Worm (Caenorhabditis elegans) whole organism, early embryonic: Measurements from ENCODE around the gene ndub-2.

Source experiments
- B0310.2 ChIP-seq: sonication (generic microtip); optimal IDR thresholded peaks from 2 replicates; lab custom pipeline; 2016; ENCODE audit warnings: mild to moderate bottlenecking, missing genetic modification characterization, missing compliant biosample characterization
- F13C5.2 ChIP-seq: sonication (generic microtip); optimal IDR thresholded peaks from 2 replicates; lab custom pipeline; 2017; ENCODE audit warnings: mild to moderate bottlenecking, missing genetic modification characterization, inconsistent platforms, missing compliant biosample characterization
- aly-1 ChIP-seq: sonication (generic microtip); optimal IDR thresholded peaks from 2 replicates; lab custom pipeline; 2016; ENCODE audit warnings: missing genetic modification characterization, missing compliant biosample characterization
- ama-1 ChIP-seq: fragments of 150-350 bp; optimal IDR thresholded peaks from 2 replicates; lab custom pipeline; 2014
- ceh-13 ChIP-seq: fragments of 200-800 bp; sonication (Bioruptor generic); optimal IDR thresholded peaks from 2 replicates; lab custom pipeline; 2018; ENCODE audit warnings: mild to moderate bottlenecking, missing genetic modification characterization, missing compliant biosample characterization
- ceh-36 ChIP-seq: sonication (generic microtip); optimal IDR thresholded peaks from 2 replicates; lab custom pipeline; 2016; ENCODE audit warnings: missing genetic modification characterization, inconsistent platforms, missing compliant biosample characterization
- ets-7 ChIP-seq: sonication (generic microtip); optimal IDR thresholded peaks from 2 replicates; lab custom pipeline; 2016; ENCODE audit warnings: missing genotype, missing genetic modification characterization, missing compliant biosample characterization
- flt-1 ChIP-seq: fragments of 200-800 bp; sonication (Bioruptor generic); IDR thresholded peaks from 2 replicates; pipeline ENCODE4 v1.3.6; 2022; ENCODE audit warnings: missing genetic modification characterization, missing compliant biosample characterization
- hmbx-1 ChIP-seq: sonication (generic microtip); optimal IDR thresholded peaks from 2 replicates; lab custom pipeline; 2016; ENCODE audit warnings: mild to moderate bottlenecking, missing genetic modification characterization, missing compliant biosample characterization
- hmg-4 ChIP-seq: fragments of 200-800 bp; sonication (Bioruptor generic); optimal IDR thresholded peaks from 2 replicates; lab custom pipeline; 2018; ENCODE audit warnings: mild to moderate bottlenecking, missing genetic modification characterization, missing compliant biosample characterization
- hnd-1 ChIP-seq: sonication (generic microtip); optimal IDR thresholded peaks from 2 replicates; lab custom pipeline; 2016; ENCODE audit warnings: missing genetic modification characterization, missing compliant biosample characterization
- pes-1 ChIP-seq: fragments of 200-800 bp; sonication (Bioruptor generic); IDR thresholded peaks from 2 replicates; pipeline ENCODE4 v1.3.6; 2022; ENCODE audit warnings: missing genetic modification reagents, missing genetic modification characterization, missing compliant biosample characterization
- scrt-1 ChIP-seq: fragments of 200-800 bp; sonication (Bioruptor generic); IDR thresholded peaks from 2 replicates; pipeline ENCODE4 v1.3.6; 2022; ENCODE audit warnings: missing genetic modification characterization, missing compliant biosample characterization
- sea-1 ChIP-seq: fragments of 200-800 bp; sonication (Bioruptor generic); conservative IDR thresholded peaks from 2 replicates; pipeline ENCODE4 v1.3.6; 2022; ENCODE audit warnings: missing genetic modification characterization, missing compliant biosample characterization
- tbx-11 ChIP-seq: fragments of 200-800 bp; sonication (Bioruptor generic); IDR thresholded peaks from 2 replicates; pipeline ENCODE4 v1.3.6; 2022; ENCODE audit warnings: missing genetic modification characterization, missing compliant biosample characterization
- tbx-37 ChIP-seq: fragments of 200-800 bp; sonication (Bioruptor generic); conservative IDR thresholded peaks from 2 replicates; pipeline ENCODE4 v1.3.6; 2022; ENCODE audit warnings: missing genetic modification reagents, missing genetic modification characterization, missing compliant biosample characterization
- tra-4 ChIP-seq: sonication (generic microtip); optimal IDR thresholded peaks from 2 replicates; lab custom pipeline; 2017; ENCODE audit warnings: missing genetic modification characterization, missing compliant biosample characterization

Gene ndub-2

DNA sequence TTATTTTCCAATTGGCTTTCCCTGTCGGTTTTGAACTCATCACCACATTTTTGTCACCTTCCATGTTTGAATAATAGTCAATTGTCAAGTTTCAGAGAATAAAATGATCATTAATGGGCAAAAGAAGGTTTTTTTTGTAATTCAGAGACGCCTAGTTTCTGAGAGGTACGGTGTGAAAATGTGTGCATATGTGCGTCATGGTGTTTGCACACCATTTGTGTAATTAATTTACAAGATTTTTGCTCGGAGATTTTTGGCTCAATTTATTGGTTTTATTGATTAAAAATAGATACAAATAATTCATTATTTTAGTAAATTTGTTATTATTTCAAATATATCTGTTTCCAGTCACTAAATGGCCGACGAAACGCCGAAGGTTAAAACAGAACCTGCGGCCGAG is 1.3 kb downstream of the ndub-2 start, which contains the start of the genes F44G4.3 and tdp-1:
F44G4.3 (minus strand) TSS at position 184 of the 400 bp plus-strand sequence.
tdp-1 (plus strand) TSS at position 347 of the 400 bp plus-strand sequence.
- TF ChIP-seq scrt-1, result no peak

- TF ChIP-seq ceh-13 (no peak), pes-1 (GFP tag; lab: Robert Waterston, UW) (no peak), scrt-1 (no peak), hmg-4 (GFP tag; lab: Kevin White, UChicago) (no peak), F13C5.2 (no peak), ceh-36 (tag; lab: Kevin White, UChicago) (no peak), tbx-11 (no peak), ets-7 (tag; lab: Kevin White, UChicago) (no peak), flt-1 (GFP tag; lab: Robert Waterston, UW) (no peak), aly-1 (tag; lab: Kevin White, UChicago) (no peak), hmbx-1 (tag; lab: Kevin White, UChicago) (no peak), hnd-1 (tag; lab: Kevin White, UChicago) (no peak), sea-1 (GFP tag; lab: Robert Waterston, UW) (no peak), tbx-37 (no peak), ama-1 (lab: Kevin White, UChicago) (no peak), B0310.2 (tag; lab: Kevin White, UChicago) (no peak), tra-4 (tag; lab: Kevin White, UChicago) (no peak)
Measured at ce11 chrII:9000331-9000730, 4.2 kb downstream of the ndub-2 start, which contains the start of gene F44G4.5. F44G4.5 (minus strand) TSS chrII:9000431.

- TF ChIP-seq scrt-1 (no peak), tbx-37 (no peak), hmbx-1 (tag; lab: Kevin White, UChicago) (no peak), F13C5.2 (no peak), hmg-4 (GFP tag; lab: Kevin White, UChicago) (no peak), sea-1 (GFP tag; lab: Robert Waterston, UW) (no peak), tbx-11 (no peak), ceh-13 (no peak), hnd-1 (tag; lab: Kevin White, UChicago) (no peak), tra-4 (tag; lab: Kevin White, UChicago) (no peak), aly-1 (tag; lab: Kevin White, UChicago) (no peak), B0310.2 (tag; lab: Kevin White, UChicago) (no peak), pes-1 (GFP tag; lab: Robert Waterston, UW) (no peak), ama-1 (lab: Kevin White, UChicago) (no peak), flt-1 (GFP tag; lab: Robert Waterston, UW) (no peak), ets-7 (tag; lab: Kevin White, UChicago) (no peak), ceh-36 (tag; lab: Kevin White, UChicago) (no peak)
Measured at ce11 chrII:9001743-9002222, 5.6 kb downstream of the ndub-2 start, which contains the start of gene F44G4.6. F44G4.6 (minus strand) TSS chrII:9001793.

- TF ChIP-seq tbx-11 (no peak), sea-1 (GFP tag; lab: Robert Waterston, UW) (no peak), ceh-13 (no peak), hnd-1 (tag; lab: Kevin White, UChicago) (no peak), ets-7 (tag; lab: Kevin White, UChicago) (no peak), pes-1 (GFP tag; lab: Robert Waterston, UW) (no peak), ama-1 (lab: Kevin White, UChicago) (no peak), flt-1 (GFP tag; lab: Robert Waterston, UW) (no peak), hmbx-1 (tag; lab: Kevin White, UChicago) (no peak), tra-4 (tag; lab: Kevin White, UChicago) (no peak), scrt-1 (no peak), ceh-36 (tag; lab: Kevin White, UChicago) (no peak), hmg-4 (GFP tag; lab: Kevin White, UChicago) (no peak), F13C5.2 (no peak), B0310.2 (tag; lab: Kevin White, UChicago) (no peak), tbx-37 (no peak), aly-1 (tag; lab: Kevin White, UChicago) (no peak)
Measured at ce11 chrII:9005067-9005466, 8.9 kb downstream of the ndub-2 start, which contains the start of gene F44G4.7. F44G4.7 (minus strand) TSS chrII:9005167.

DNA sequence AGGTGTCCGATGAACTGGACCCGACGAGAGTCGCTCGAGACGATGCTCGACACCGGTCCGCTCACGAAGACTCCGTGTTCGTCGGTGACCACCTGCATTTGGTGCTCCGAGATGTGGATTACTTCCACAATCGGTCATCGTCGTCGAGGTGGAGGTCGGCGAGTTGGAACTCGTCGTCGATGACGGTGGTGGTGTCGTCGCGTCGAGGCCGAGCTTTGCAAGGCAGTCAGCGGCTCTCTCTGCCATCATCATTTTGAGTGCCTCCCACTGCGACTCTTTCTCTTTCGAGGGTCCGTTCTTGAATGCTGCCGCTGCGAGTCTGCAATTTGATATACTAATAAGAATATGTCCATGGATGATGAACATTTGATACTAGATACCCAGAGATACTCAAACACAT is 11.6 kb downstream of the ndub-2 start:
- TF ChIP-seq hnd-1 (tag; lab: Kevin White, UChicago), result no peak
- TF ChIP-seq scrt-1, result no peak
- no peak for TF ChIP-seq pes-1 (GFP tag; lab: Robert Waterston, UW)
- no peak for TF ChIP-seq tbx-37
- TF ChIP-seq ama-1 (lab: Kevin White, UChicago), result no peak
- TF ChIP-seq tbx-11, result no peak
- no peak for TF ChIP-seq F13C5.2
- no peak for TF ChIP-seq hmbx-1 (tag; lab: Kevin White, UChicago)
- no peak for TF ChIP-seq ceh-13
- no peak for TF ChIP-seq aly-1 (tag; lab: Kevin White, UChicago)
- no peak for TF ChIP-seq flt-1 (GFP tag; lab: Robert Waterston, UW)
- TF ChIP-seq sea-1 (GFP tag; lab: Robert Waterston, UW), result no peak
- no peak for TF ChIP-seq ets-7 (tag; lab: Kevin White, UChicago)
- no peak for TF ChIP-seq B0310.2 (tag; lab: Kevin White, UChicago)
- no peak for TF ChIP-seq hmg-4 (GFP tag; lab: Kevin White, UChicago)

DNA sequence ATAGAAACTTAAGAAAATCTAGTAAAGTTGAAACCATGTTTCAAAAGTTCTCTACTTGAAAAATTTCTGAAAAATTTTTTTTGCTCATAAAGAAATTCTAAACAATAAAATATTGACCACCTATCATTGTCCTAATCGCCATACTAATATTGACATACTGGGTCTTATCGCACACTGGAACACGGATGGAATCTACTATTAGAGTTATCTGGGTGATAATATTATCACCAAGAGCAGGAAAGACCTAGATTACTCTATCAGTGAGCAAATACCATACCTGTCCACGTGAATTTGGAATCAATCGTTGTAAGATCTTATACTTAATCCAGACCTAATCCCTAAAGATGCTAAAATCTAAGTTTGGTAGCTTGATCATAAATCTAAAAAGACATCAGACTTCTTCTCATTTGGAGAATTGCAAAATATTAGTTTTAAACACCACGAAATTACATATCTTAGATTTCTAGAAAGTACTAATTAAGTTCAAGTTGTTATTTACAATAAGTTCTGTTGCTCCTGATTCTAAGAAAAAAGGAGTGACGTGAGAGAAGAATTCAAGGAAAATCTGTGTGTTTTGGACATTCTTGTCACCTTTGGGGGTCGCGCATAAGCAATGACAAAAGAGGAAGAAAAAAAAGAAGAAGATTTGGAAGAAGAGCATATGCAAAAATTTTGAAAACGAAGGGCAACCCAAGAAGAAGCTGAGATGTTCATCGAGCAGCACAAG is 14.0 kb downstream of the ndub-2 start:
- TF ChIP-seq F13C5.2, result no peak
- no peak for TF ChIP-seq ama-1 (lab: Kevin White, UChicago)
- TF ChIP-seq flt-1 (GFP tag; lab: Robert Waterston, UW), result no peak
- TF ChIP-seq tbx-11, result no peak

DNA sequence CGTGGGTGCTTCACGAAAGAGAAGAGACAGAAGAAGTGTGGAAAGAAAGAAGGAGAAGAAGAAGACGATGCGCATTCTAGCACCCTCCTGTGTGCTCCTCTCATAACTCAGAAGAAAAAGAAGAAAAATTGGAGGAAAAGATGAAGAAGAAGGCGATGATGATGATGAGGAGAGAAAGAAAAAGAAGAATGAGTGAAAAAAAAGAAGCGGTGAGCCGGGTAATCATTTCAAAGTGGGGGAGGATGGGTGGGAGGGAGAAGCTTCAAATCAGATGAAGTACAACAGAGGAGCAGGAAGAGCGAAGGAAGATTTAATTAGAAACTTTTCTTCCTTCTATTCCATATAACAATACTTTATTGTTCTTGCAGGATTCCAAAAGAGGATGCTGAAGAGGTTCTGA is 14.5 kb downstream of the ndub-2 start:
- TF ChIP-seq F13C5.2 (no peak), ets-7 (tag; lab: Kevin White, UChicago) (no peak), aly-1 (tag; lab: Kevin White, UChicago) (no peak), pes-1 (GFP tag; lab: Robert Waterston, UW) (no peak), ceh-13 (no peak), ama-1 (lab: Kevin White, UChicago) (no peak), hnd-1 (tag; lab: Kevin White, UChicago) (no peak), B0310.2 (tag; lab: Kevin White, UChicago) (no peak), hmg-4 (GFP tag; lab: Kevin White, UChicago) (no peak), scrt-1 (no peak), hmbx-1 (tag; lab: Kevin White, UChicago) (no peak), tbx-11 (no peak), tbx-37 (no peak), ceh-36 (tag; lab: Kevin White, UChicago) (no peak), flt-1 (GFP tag; lab: Robert Waterston, UW) (no peak), tra-4 (tag; lab: Kevin White, UChicago) (no peak)
